Worm (Caenorhabditis elegans): ENCODE data around the gene cdk-11.2.

cdk-11.2 gene

ce11 chrX:10377663-10378062 lies 41.9 kb downstream of the cdk-11.2 start (continued):
- TF ChIP-seq ttx-3 (tag; optimal IDR thresholded peaks at IDR 0.05) (no peak), hlh-15 (tag; optimal IDR thresholded peaks at IDR 0.05) (no peak), ceh-34 (tag; optimal IDR thresholded peaks at IDR 0.05) (peak; percentile 33), madf-2 (tag; optimal IDR thresholded peaks at IDR 0.05) (peak; percentile 27), unc-3 (GFP tag; conservative IDR thresholded peaks at IDR 0.05) (no peak), unc-3 (tag; optimal IDR thresholded peaks at IDR 0.05) (no peak), pros-1 (tag; optimal IDR thresholded peaks at IDR 0.05) (peak; percentile 40), T23F11.4 (GFP tag; optimal IDR thresholded peaks at IDR 0.05) (no peak), C38D4.7 (GFP tag; optimal IDR thresholded peaks at IDR 0.05) (no peak), unc-55 (GFP tag; optimal IDR thresholded peaks at IDR 0.05) (no peak), ceh-45 (GFP tag; IDR thresholded peaks at IDR 0.05) (0 out of 2 replicates have a peak, but pooled peaks have one; percentile 6), nhr-232 (tag; optimal IDR thresholded peaks at IDR 0.05) (no peak), ceh-18 (tag; optimal IDR thresholded peaks at IDR 0.05) (peak; percentile 86), K02D7.2 (tag; optimal IDR thresholded peaks at IDR 0.05) (no peak), ceh-6 (GFP tag; optimal IDR thresholded peaks at IDR 0.05) (peak; percentile 11), ceh-14 (tag; optimal IDR thresholded peaks at IDR 0.05) (no peak), ahr-1 (tag; optimal IDR thresholded peaks at IDR 0.05) (no peak), pag-3 (tag; optimal IDR thresholded peaks at IDR 0.05; ENCODE audit: borderline replicate concordance) (no peak), npax-4 (tag; optimal IDR thresholded peaks at IDR 0.05) (no peak), nfya-1 (tag; optimal IDR thresholded peaks at IDR 0.05) (peak; percentile 76), Y22D7AL.16 (tag; optimal IDR thresholded peaks at IDR 0.05) (no peak), ztf-16 (tag; optimal IDR thresholded peaks at IDR 0.05) (no peak), zip-5 (tag; optimal IDR thresholded peaks at IDR 0.05) (no peak), sox-2 (GFP tag; IDR thresholded peaks at IDR 0.05) (no peak), pax-1 (tag; optimal IDR thresholded peaks at IDR 0.05) (no peak), ceh-2 (tag; optimal IDR thresholded peaks at IDR 0.05) (peak; percentile 27), ceh-9 (tag; optimal IDR thresholded peaks at IDR 0.05) (no peak), dve-1 (tag; optimal IDR thresholded peaks at IDR 0.05) (no peak), pha-4 (tag; optimal IDR thresholded peaks at IDR 0.05) (no peak), sox-4 (tag; optimal IDR thresholded peaks at IDR 0.05) (peak; percentile 5), ceh-22 (tag; optimal IDR thresholded peaks at IDR 0.05) (no peak)

DNA sequence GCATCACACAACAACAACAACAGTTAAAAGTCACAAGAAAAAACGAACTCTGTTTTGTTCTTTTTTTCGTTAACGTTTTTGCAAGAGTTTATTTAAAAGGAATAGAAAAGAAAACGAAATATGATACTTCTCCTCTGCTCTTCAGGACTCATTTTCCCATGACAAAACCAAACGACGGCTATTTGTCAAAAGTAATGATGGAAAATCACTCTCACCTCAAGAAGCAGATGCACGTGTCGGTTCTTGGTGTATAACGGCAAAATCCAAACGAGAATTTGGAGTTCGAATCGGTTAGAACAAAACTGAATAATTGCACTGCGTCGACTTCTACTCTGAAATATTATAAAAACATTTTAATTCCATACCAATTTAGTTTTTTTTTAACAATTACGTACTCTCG lies 42.6 kb downstream of the cdk-11.2 start:
- TF ChIP-seq che-1 (tag; optimal IDR thresholded peaks at IDR 0.05) (no peak), unc-3 (GFP tag; conservative IDR thresholded peaks at IDR 0.05) (no peak), unc-3 (tag; optimal IDR thresholded peaks at IDR 0.05) (no peak), K02D7.2 (tag; optimal IDR thresholded peaks at IDR 0.05) (no peak), ref-2 (tag; optimal IDR thresholded peaks at IDR 0.05) (no peak), ceh-48 (tag; optimal IDR thresholded peaks at IDR 0.05) (no peak), lim-6 (tag; optimal IDR thresholded peaks at IDR 0.05) (no peak), pha-2 (tag; optimal IDR thresholded peaks at IDR 0.05) (no peak), madf-2 (tag; optimal IDR thresholded peaks at IDR 0.05) (no peak)

DNA sequence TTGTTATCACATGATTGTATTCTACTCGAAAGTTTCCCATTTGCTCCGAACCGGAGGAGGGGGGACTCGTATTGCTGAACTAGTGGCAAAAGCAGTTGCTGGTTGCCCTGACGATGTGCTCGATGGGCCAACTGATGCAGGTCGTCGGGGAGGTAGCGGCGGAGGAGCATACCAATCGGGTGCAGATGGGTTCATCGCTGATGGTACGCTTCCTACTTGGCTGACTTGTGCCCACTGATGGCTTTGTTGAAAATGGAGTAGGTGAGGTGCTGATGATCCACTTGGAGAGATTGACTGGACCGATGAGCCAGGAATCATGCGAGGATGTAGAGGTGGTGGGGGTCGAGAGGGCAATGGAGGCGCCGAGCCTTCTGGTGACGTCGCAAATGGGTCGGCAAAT lies 46.0 kb downstream of the cdk-11.2 start:
- TF ChIP-seq F13H6.1 (tag; optimal IDR thresholded peaks at IDR 0.05) (no peak), ceh-48 (tag; optimal IDR thresholded peaks at IDR 0.05) (no peak), ttx-3 (tag; optimal IDR thresholded peaks at IDR 0.05) (no peak), eyg-1 (tag; optimal IDR thresholded peaks at IDR 0.05) (no peak), hlh-13 (GFP tag; optimal IDR thresholded peaks at IDR 0.05) (no peak), elt-4 (tag; optimal IDR thresholded peaks at IDR 0.05) (peak; percentile 35)
